Worm (Caenorhabditis elegans): Measurements from ENCODE around the gene acs-7.

DNA sequence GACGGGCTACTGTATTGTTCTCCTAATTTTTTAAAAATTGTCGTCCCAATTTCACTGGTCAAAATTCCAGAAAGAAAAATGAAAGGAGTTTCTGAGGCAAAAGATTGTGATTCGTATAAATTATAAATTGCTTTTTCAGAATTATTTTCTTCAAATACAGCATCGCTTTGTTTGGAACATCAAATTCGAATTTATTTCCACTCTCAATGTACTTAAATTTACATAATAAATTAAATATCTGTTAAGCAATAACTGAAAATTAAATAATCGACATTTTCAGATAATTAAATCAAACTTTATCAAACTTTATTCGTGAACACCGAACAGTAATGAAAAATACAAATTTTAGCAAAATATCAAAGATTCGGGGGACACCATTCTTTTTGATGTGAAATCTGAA, 17.1 kb upstream of the acs-7 start:
- no peak for TF ChIP-seq ref-1 (GFP tag; conservative IDR thresholded peaks at IDR 0.05)
- no peak for TF ChIP-seq flt-1 (GFP tag; IDR thresholded peaks at IDR 0.05)
- TF ChIP-seq T22C8.4 (GFP tag; IDR thresholded peaks at IDR 0.05) = no peak
- no peak for TF ChIP-seq ztf-29 (GFP tag; IDR thresholded peaks at IDR 0.05)
